Worm (Caenorhabditis elegans): Measurements from ENCODE around the gene mcm-5.

mcm-5 gene

DNA sequence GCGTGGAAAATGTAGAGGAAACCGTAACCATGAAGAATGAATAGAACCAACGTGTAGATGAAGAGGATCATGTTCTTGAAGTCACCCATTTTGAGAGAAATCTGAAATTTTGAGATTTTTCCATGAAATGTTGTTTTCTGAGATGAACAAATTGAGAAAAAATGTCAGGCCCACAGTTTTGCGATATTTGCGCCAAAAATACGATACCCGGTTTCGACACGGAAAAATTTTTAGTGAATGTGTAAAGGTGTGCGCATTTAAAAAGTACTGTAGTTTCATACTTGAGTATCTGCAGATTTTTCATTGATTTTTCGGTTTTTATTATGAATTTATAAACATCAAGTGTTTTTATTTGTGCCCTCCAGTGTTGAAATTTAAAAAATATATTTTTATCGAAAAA lies 11.2 kb upstream of the mcm-5 start, which contains the start of gene R10E4.9:
Gene R10E4.9, minus strand, starts transcription at position 101 of the 400 bp plus-strand sequence.
- no peak for TF ChIP-seq unc-30 (tag; optimal IDR thresholded peaks at IDR 0.05)
- no peak for TF ChIP-seq sptf-1 (tag; optimal IDR thresholded peaks at IDR 0.05)
- TF ChIP-seq lir-3 (tag; optimal IDR thresholded peaks at IDR 0.05; ENCODE audit: poor library complexity) = no peak
- TF ChIP-seq pqm-1 (tag; optimal IDR thresholded peaks at IDR 0.05) = no peak
- TF ChIP-seq zag-1 (tag; optimal IDR thresholded peaks at IDR 0.05) = no peak
- no peak for TF ChIP-seq ceh-82 (tag; optimal IDR thresholded peaks at IDR 0.05)
- TF ChIP-seq elt-2 (tag; optimal IDR thresholded peaks at IDR 0.05) = no peak
- TF ChIP-seq rnt-1 (tag; optimal IDR thresholded peaks at IDR 0.05) = no peak
- TF ChIP-seq tbx-2 (tag; optimal IDR thresholded peaks at IDR 0.05) = no peak
- TF ChIP-seq egl-13 (tag; optimal IDR thresholded peaks at IDR 0.05) = no peak

DNA sequence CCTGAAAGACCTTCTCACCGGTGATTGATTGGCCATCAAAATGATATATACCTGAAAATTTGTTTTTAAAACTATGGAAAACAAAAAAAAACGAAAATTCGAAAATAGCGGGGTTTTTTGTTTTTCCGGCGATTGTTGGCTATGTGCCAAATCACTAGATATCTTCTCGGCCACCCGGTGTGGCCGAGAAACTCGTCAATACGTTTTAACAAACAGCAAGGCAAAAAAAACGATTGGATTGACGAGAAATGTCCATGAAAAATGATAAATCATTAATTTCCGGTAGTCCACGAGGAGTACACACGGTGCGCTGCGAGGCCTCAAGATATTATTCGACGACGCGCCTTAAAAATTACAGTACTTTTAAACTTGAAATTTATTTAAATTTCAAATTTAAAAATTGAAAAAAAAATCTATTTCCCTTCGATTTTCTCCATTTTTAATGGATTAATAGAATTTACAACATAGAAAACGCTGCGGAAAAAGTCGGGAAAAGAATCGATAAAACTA lies 10.0 kb upstream of the mcm-5 start, which contains the start of gene R10E4.11:
Gene R10E4.11, minus strand, starts transcription at position 51 of the 510 bp plus-strand sequence.
- TF ChIP-seq dsc-1 (tag; optimal IDR thresholded peaks at IDR 0.05) (no peak), efl-1 (optimal IDR thresholded peaks at IDR 0.05) (no peak), efl-1 (GFP tag; optimal IDR thresholded peaks at IDR 0.05 in 1 of 2) (peak in 1 of 2 experiments; percentile 9)

DNA sequence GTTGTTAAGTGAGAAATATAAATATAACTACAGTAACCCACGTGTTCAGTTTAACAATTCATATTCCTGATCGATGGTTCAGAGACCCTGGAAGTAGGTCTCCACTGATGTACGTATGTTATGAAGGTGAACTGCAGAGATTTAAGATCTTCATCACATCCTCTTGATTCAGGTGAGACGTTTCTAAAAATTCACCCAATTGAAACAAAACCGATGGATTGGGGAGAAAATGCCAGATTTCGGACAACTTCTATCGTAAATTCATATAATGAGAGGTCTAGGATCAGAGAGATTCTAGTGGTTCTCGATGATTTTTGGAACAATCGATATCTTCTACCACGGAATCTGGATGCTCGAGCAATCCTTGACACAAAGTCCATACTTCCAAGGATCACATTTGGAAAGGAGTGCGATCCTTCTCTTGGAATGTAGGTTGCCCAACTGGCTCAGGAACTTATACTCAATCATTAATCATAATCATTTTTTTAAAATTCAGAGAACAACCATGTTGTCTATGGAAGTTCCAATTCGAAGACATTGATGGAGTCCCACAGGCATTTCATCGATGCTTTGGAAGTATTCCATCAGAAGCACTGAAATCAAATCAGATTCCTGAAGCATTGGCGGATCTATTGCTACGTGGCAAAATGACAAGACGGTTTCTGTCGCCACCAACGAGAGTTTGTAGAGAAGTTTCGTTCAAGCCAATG lies 3.2 kb upstream of the mcm-5 start, which contains the start of the genes nth-1 and R10E4.7:
Gene nth-1, minus strand, starts transcription at position 101 of the 710 bp plus-strand sequence.
Gene R10E4.7, plus strand, starts transcription at position 660 of the 710 bp plus-strand sequence.
- TF ChIP-seq aly-2 (tag; optimal IDR thresholded peaks at IDR 0.05) (no peak), zag-1 (tag; optimal IDR thresholded peaks at IDR 0.05) (no peak), efl-1 (optimal IDR thresholded peaks at IDR 0.05) (no peak), efl-1 (GFP tag; optimal IDR thresholded peaks at IDR 0.05 in 1 of 2) (no peak), unc-98 (GFP tag; IDR thresholded peaks at IDR 0.05) (no peak), irx-1 (tag; optimal IDR thresholded peaks at IDR 0.05) (no peak), ceh-82 (tag; optimal IDR thresholded peaks at IDR 0.05) (no peak), nhr-47 (tag; optimal IDR thresholded peaks at IDR 0.05) (no peak), ceh-88 (GFP tag; IDR thresholded peaks at IDR 0.05) (no peak), blmp-1 (tag; optimal IDR thresholded peaks at IDR 0.05) (no peak), ztf-4 (tag; optimal IDR thresholded peaks at IDR 0.05) (no peak), nhr-76 (tag; optimal IDR thresholded peaks at IDR 0.05) (no peak), zip-4 (GFP tag; optimal IDR thresholded peaks at IDR 0.05) (no peak)

DNA sequence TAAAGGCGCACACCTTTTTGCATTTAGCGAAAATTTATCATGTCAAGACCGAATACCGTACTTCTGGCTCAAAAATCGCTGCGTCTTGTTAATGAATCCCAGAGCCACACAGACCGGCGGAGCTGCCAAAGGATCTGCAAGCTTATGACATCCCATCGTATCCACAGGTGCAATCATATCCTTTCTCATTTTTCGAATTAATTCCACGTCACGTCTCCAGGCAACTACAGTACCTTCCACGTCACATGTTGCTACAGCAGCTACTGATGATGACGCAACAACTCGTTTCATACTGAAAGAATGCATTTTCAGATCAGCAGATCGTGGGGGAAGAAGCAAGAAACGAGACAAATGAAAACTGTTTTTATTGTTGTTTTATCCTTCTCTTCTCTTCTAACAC lies 2.0 kb upstream of the mcm-5 start, which contains the start of gene R10E4.6:
Gene R10E4.6, plus strand, starts transcription at position 301 of the 400 bp plus-strand sequence.
- TF ChIP-seq mab-9 (GFP tag; IDR thresholded peaks at IDR 0.05) (no peak), irx-1 (tag; optimal IDR thresholded peaks at IDR 0.05) (no peak), nhr-20 (tag; optimal IDR thresholded peaks at IDR 0.05) (no peak), Y116A8C.19 (tag; optimal IDR thresholded peaks at IDR 0.05; ENCODE audit: borderline replicate concordance) (no peak)

DNA sequence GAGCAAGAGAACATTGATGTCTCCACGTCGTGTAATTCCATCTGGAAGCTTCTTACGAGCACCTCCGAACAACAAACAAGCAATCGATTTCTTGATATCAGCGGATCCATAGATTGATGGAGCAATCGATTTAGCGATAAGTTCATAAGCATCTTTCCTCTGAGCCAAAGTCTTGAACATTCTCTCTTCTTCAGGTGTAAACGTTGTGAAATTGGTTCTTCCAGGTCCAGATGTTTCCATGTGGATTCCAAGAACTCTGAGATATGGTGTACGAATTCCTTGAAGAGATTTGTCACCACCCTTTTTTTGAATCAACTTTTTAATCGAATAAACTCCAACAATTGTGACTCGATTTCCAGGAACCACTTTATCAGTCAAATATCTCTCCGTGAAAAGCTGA lies 1.1 kb downstream of the mcm-5 start:
- TF ChIP-seq mab-9 (GFP tag; IDR thresholded peaks at IDR 0.05) = no peak
- no peak for TF ChIP-seq lir-3 (tag; optimal IDR thresholded peaks at IDR 0.05; ENCODE audit: poor library complexity)
- no peak for TF ChIP-seq efl-1 (optimal IDR thresholded peaks at IDR 0.05)
- TF ChIP-seq efl-1 (GFP tag; optimal IDR thresholded peaks at IDR 0.05 in 1 of 2) = peak in 1 of 2 experiments; percentile 30

DNA sequence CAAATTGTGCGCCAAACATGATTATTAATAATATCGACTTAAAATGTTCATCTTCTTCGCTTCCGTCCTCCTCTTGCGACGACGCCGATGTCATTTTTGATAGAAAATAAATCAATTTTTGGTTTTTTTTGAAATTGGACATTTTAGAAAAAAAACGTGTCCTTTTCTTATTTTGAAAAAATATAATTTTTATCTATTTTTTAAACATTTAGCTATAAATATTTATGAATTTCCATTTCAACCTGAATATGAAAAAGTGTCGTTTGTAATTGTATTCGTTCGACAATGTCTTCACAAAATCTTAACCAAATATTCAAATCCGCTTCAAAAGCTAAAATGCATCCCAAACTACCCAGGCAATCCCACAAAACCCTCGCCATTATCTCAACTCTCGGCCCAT lies 3.7 kb downstream of the mcm-5 start, which contains the start of gene R10E4.3:
Gene R10E4.3, minus strand, starts transcription at position 101 of the 400 bp plus-strand sequence.
- TF ChIP-seq nhr-85 (tag) = no peak
- TF ChIP-seq egl-13 (tag; optimal IDR thresholded peaks at IDR 0.05) = no peak
- TF ChIP-seq elt-2 (tag; optimal IDR thresholded peaks at IDR 0.05) = no peak
- no peak for TF ChIP-seq mef-2 (tag; optimal IDR thresholded peaks at IDR 0.05)
- TF ChIP-seq pag-3 (tag; optimal IDR thresholded peaks at IDR 0.05; ENCODE audit: borderline replicate concordance, insufficient read depth) = no peak
- no peak for TF ChIP-seq tbx-2 (tag; optimal IDR thresholded peaks at IDR 0.05)
- TF ChIP-seq mep-1 (tag; optimal IDR thresholded peaks at IDR 0.05) = no peak
- no peak for TF ChIP-seq unc-86 (tag; optimal IDR thresholded peaks at IDR 0.05)
- TF ChIP-seq ceh-82 (tag; optimal IDR thresholded peaks at IDR 0.05) = no peak
- no peak for TF ChIP-seq aly-2 (tag; optimal IDR thresholded peaks at IDR 0.05)
- TF ChIP-seq nhr-11 (tag; optimal IDR thresholded peaks at IDR 0.05) = no peak
- TF ChIP-seq vab-15 (tag; optimal IDR thresholded peaks at IDR 0.05) = no peak
- TF ChIP-seq hpl-2 (GFP tag; optimal IDR thresholded peaks at IDR 0.05) = no peak
- no peak for TF ChIP-seq fkh-8 (tag; optimal IDR thresholded peaks at IDR 0.05)
- TF ChIP-seq nhr-237 (tag; optimal IDR thresholded peaks at IDR 0.05) = no peak
- no peak for TF ChIP-seq mdl-1 (tag; optimal IDR thresholded peaks at IDR 0.05)
- TF ChIP-seq tlp-1 (tag; optimal IDR thresholded peaks at IDR 0.05) = no peak
